Worm (Caenorhabditis elegans): ENCODE results near the gene phf-31.
A peak's percentile ranks its signal among the peaks of the same experiment; 100 is the strongest.

The phf-31 gene

DNA sequence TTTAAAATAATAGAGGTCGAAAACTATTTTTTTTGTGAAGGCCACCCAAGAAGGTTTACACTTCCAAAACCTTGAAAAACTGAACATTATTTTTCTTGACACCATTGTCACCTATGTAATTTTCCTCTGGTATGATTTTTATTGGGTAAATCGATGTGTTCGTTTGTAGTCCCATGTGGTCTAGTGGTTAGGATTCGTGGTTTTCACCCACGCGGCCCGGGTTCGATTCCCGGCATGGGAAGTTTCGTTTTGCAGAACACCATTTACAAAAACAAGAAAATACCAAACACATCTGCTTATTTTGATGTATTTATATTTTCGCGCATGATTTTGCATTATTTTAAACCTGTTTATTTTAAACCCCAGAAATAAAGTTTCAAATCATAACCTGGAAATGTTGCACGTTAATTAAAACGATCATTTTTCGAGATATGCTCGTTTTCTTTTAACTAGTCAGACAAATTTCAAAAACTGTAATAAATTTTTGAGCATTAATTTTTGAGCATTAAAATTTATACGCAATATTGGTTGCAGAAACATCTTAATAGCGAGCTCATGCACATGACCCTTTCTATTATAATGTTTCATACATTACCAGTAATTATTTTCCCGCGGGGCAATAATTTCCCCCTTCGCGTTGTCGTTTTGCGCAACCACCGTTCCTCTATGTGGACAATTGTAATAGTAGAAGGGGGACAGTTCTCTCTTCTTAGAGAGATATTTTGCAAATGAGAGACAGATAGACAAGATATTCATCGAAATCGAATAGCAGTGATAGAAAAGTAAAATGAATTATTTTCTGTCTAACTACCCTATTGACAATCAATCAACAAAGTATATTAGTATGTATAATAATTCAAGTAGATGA is 14.1 kb upstream of the phf-31 start (continued):
- no peak for TF ChIP-seq ceh-100 (GFP tag; IDR thresholded peaks at IDR 0.05)
- no peak for TF ChIP-seq Y53G8AR.9 (GFP tag; conservative IDR thresholded peaks at IDR 0.05)
- no peak for TF ChIP-seq rec-8 (tag; optimal IDR thresholded peaks at IDR 0.05)
- TF ChIP-seq dpff-1 (tag; optimal IDR thresholded peaks at IDR 0.05) = no peak
- TF ChIP-seq ceh-27 (GFP tag; optimal IDR thresholded peaks at IDR 0.05) = peak; percentile 43
- no peak for TF ChIP-seq T26A5.8 (tag; optimal IDR thresholded peaks at IDR 0.05)
- TF ChIP-seq nhr-179 (tag; optimal IDR thresholded peaks at IDR 0.05) = peak; percentile 27
- TF ChIP-seq snpc-1.3 (tag; optimal IDR thresholded peaks at IDR 0.05; ENCODE audit: insufficient read depth) = peak; percentile 54
- no peak for TF ChIP-seq B0035.1 (tag; optimal IDR thresholded peaks at IDR 0.05)
- no peak for TF ChIP-seq hsf-1 (GFP tag; IDR thresholded peaks at IDR 0.05)
- no peak for TF ChIP-seq attf-3 (GFP tag; conservative IDR thresholded peaks at IDR 0.05)
- TF ChIP-seq C06A6.2 (GFP tag; conservative IDR thresholded peaks at IDR 0.05) = no peak
- TF ChIP-seq ZK185.1 (tag; optimal IDR thresholded peaks at IDR 0.05; ENCODE audit: poor library complexity, severe bottlenecking) = peak; percentile 67
- TF ChIP-seq ceh-79 (tag; optimal IDR thresholded peaks at IDR 0.05) = no peak
- no peak for TF ChIP-seq sdz-38 (tag; optimal IDR thresholded peaks at IDR 0.05)
- TF ChIP-seq mcd-1 (GFP tag; IDR thresholded peaks at IDR 0.05) = no peak
- TF ChIP-seq let-526 (GFP tag; IDR thresholded peaks at IDR 0.05) = no peak
- no peak for TF ChIP-seq F39B2.1 (GFP tag; IDR thresholded peaks at IDR 0.05)
- no peak for TF ChIP-seq F23B12.7 (tag; optimal IDR thresholded peaks at IDR 0.05; ENCODE audit: insufficient read depth)
- peak; percentile 76 for TF ChIP-seq die-1 (tag; optimal IDR thresholded peaks at IDR 0.05)
- peak; percentile 44 for TF ChIP-seq gei-17 (GFP tag; optimal IDR thresholded peaks at IDR 0.05)
- TF ChIP-seq madf-6 (GFP tag; IDR thresholded peaks at IDR 0.05) = peak; percentile 22; the same call in 1 of the 2 replicates
- TF ChIP-seq zfh-2 (GFP tag; conservative IDR thresholded peaks at IDR 0.05) = no peak
- peak; percentile 48; the same call in 1 of the 2 replicates for TF ChIP-seq rcor-1 (GFP tag; IDR thresholded peaks at IDR 0.05)
- no peak for TF ChIP-seq xnd-1 (tag; optimal IDR thresholded peaks at IDR 0.05)
- TF ChIP-seq bed-2 (GFP tag; IDR thresholded peaks at IDR 0.05) = no peak
- peak; percentile 31; the same call in 1 of the 2 replicates for TF ChIP-seq ceh-40 (GFP tag; IDR thresholded peaks at IDR 0.05)
- peak; percentile 91 for TF ChIP-seq tbp1 (GFP tag; optimal IDR thresholded peaks at IDR 0.05)
- no peak for TF ChIP-seq snpc-1.1 (tag; optimal IDR thresholded peaks at IDR 0.05; ENCODE audit: insufficient read depth)
- peak; percentile 50 for TF ChIP-seq mes-4 (tag; optimal IDR thresholded peaks at IDR 0.05)
- TF ChIP-seq ztf-3 (GFP tag; optimal IDR thresholded peaks at IDR 0.05) = no peak
- no peak for TF ChIP-seq F10E7.11 (tag; optimal IDR thresholded peaks at IDR 0.05)
- TF ChIP-seq pha-4 (tag; optimal IDR thresholded peaks at IDR 0.05) = no peak
- TF ChIP-seq cebp-2 (GFP tag; IDR thresholded peaks at IDR 0.05) = no peak
- TF ChIP-seq ceh-91 (GFP tag; IDR thresholded peaks at IDR 0.05) = no peak
- TF ChIP-seq Y53F4B.3 (GFP tag; IDR thresholded peaks at IDR 0.05) = no peak
- TF ChIP-seq egrh-3 (GFP tag; IDR thresholded peaks at IDR 0.05) = no peak
- 0 out of 2 replicates have a peak, but pooled peaks have one; percentile 27 for TF ChIP-seq egl-44 (GFP tag; IDR thresholded peaks at IDR 0.05)
- TF ChIP-seq Y56A3A.18 (GFP tag; IDR thresholded peaks at IDR 0.05) = no peak
- TF ChIP-seq mel-28 (tag; optimal IDR thresholded peaks at IDR 0.05; ENCODE audit: borderline replicate concordance) = no peak
- TF ChIP-seq F37B4.10 (GFP tag; IDR thresholded peaks at IDR 0.05) = no peak
- peak; percentile 44 for TF ChIP-seq snpc-4 (GFP tag; optimal IDR thresholded peaks at IDR 0.05)
- TF ChIP-seq snpc-4 (tag; optimal IDR thresholded peaks at IDR 0.05) = peak in 2 of 4 experiments; percentile 51 to 56
- peak; percentile 6 for TF ChIP-seq ztf-26 (tag; optimal IDR thresholded peaks at IDR 0.05)
- TF ChIP-seq aptf-3 (GFP tag; IDR thresholded peaks at IDR 0.05) = no peak
- TF ChIP-seq egl-18 (GFP tag; IDR thresholded peaks at IDR 0.05) = no peak
- no peak for TF ChIP-seq unc-62 (GFP tag; optimal IDR thresholded peaks at IDR 0.05)

Data from whole organism, young adult.